Worm (Caenorhabditis elegans) whole organism, early embryonic: ENCODE measurements around the gene F48F7.6.

Source experiments
- B0310.2 ChIP-seq: sonication (generic microtip); optimal IDR thresholded peaks from 2 replicates; lab custom pipeline; 2016; ENCODE audit warnings: mild to moderate bottlenecking, missing genetic modification characterization, missing compliant biosample characterization
- F13C5.2 ChIP-seq: sonication (generic microtip); optimal IDR thresholded peaks from 2 replicates; lab custom pipeline; 2017; ENCODE audit warnings: mild to moderate bottlenecking, missing genetic modification characterization, inconsistent platforms, missing compliant biosample characterization
- aly-1 ChIP-seq: sonication (generic microtip); optimal IDR thresholded peaks from 2 replicates; lab custom pipeline; 2016; ENCODE audit warnings: missing genetic modification characterization, missing compliant biosample characterization
- ama-1 ChIP-seq: fragments of 150-350 bp; optimal IDR thresholded peaks from 2 replicates; lab custom pipeline; 2014
- ceh-13 ChIP-seq: fragments of 200-800 bp; sonication (Bioruptor generic); optimal IDR thresholded peaks from 2 replicates; lab custom pipeline; 2018; ENCODE audit warnings: mild to moderate bottlenecking, missing genetic modification characterization, missing compliant biosample characterization
- ceh-36 ChIP-seq: sonication (generic microtip); optimal IDR thresholded peaks from 2 replicates; lab custom pipeline; 2016; ENCODE audit warnings: missing genetic modification characterization, inconsistent platforms, missing compliant biosample characterization
- ets-7 ChIP-seq: sonication (generic microtip); optimal IDR thresholded peaks from 2 replicates; lab custom pipeline; 2016; ENCODE audit warnings: missing genotype, missing genetic modification characterization, missing compliant biosample characterization
- flt-1 ChIP-seq: fragments of 200-800 bp; sonication (Bioruptor generic); IDR thresholded peaks from 2 replicates; pipeline ENCODE4 v1.3.6; 2022; ENCODE audit warnings: missing genetic modification characterization, missing compliant biosample characterization
- hmbx-1 ChIP-seq: sonication (generic microtip); optimal IDR thresholded peaks from 2 replicates; lab custom pipeline; 2016; ENCODE audit warnings: mild to moderate bottlenecking, missing genetic modification characterization, missing compliant biosample characterization
- hmg-4 ChIP-seq: fragments of 200-800 bp; sonication (Bioruptor generic); optimal IDR thresholded peaks from 2 replicates; lab custom pipeline; 2018; ENCODE audit warnings: mild to moderate bottlenecking, missing genetic modification characterization, missing compliant biosample characterization
- hnd-1 ChIP-seq: sonication (generic microtip); optimal IDR thresholded peaks from 2 replicates; lab custom pipeline; 2016; ENCODE audit warnings: missing genetic modification characterization, missing compliant biosample characterization
- pes-1 ChIP-seq: fragments of 200-800 bp; sonication (Bioruptor generic); IDR thresholded peaks from 2 replicates; pipeline ENCODE4 v1.3.6; 2022; ENCODE audit warnings: missing genetic modification reagents, missing genetic modification characterization, missing compliant biosample characterization
- scrt-1 ChIP-seq: fragments of 200-800 bp; sonication (Bioruptor generic); IDR thresholded peaks from 2 replicates; pipeline ENCODE4 v1.3.6; 2022; ENCODE audit warnings: missing genetic modification characterization, missing compliant biosample characterization
- sea-1 ChIP-seq: fragments of 200-800 bp; sonication (Bioruptor generic); conservative IDR thresholded peaks from 2 replicates; pipeline ENCODE4 v1.3.6; 2022; ENCODE audit warnings: missing genetic modification characterization, missing compliant biosample characterization
- tbx-11 ChIP-seq: fragments of 200-800 bp; sonication (Bioruptor generic); IDR thresholded peaks from 2 replicates; pipeline ENCODE4 v1.3.6; 2022; ENCODE audit warnings: missing genetic modification characterization, missing compliant biosample characterization
- tbx-37 ChIP-seq: fragments of 200-800 bp; sonication (Bioruptor generic); conservative IDR thresholded peaks from 2 replicates; pipeline ENCODE4 v1.3.6; 2022; ENCODE audit warnings: missing genetic modification reagents, missing genetic modification characterization, missing compliant biosample characterization
- tra-4 ChIP-seq: sonication (generic microtip); optimal IDR thresholded peaks from 2 replicates; lab custom pipeline; 2017; ENCODE audit warnings: missing genetic modification characterization, missing compliant biosample characterization

Gene F48F7.6

ce11 chrX:14015366-14015765 is 37.7 kb downstream of the F48F7.6 start, which contains the start of gene C04C11.25:
C04C11.25 (minus strand) TSS chrX:14015466.
- no peak for TF ChIP-seq ceh-13 (GFP tag; lab: Kevin White, UChicago)
- TF ChIP-seq tbx-11 (GFP tag; lab: Robert Waterston, UW) = no peak
- TF ChIP-seq B0310.2 (tag; lab: Kevin White, UChicago) = no peak
- no peak for TF ChIP-seq scrt-1 (GFP tag; lab: Robert Waterston, UW)
- no peak for TF ChIP-seq hmg-4 (GFP tag; lab: Kevin White, UChicago)

- TF ChIP-seq ceh-36 (tag; lab: Kevin White, UChicago) (peak; percentile 79), ama-1 (lab: Kevin White, UChicago) (no peak), sea-1 (peak; percentile 84), ets-7 (tag; lab: Kevin White, UChicago) (peak; percentile 51), pes-1 (GFP tag; lab: Robert Waterston, UW) (peak; percentile 86), scrt-1 (GFP tag; lab: Robert Waterston, UW) (peak; percentile 85), hnd-1 (tag; lab: Kevin White, UChicago) (peak; percentile 73), tbx-11 (GFP tag; lab: Robert Waterston, UW) (peak; percentile 84), hmg-4 (GFP tag; lab: Kevin White, UChicago) (peak; percentile 79), B0310.2 (tag; lab: Kevin White, UChicago) (peak; percentile 54), tra-4 (tag; lab: Kevin White, UChicago) (peak; percentile 60), aly-1 (tag; lab: Kevin White, UChicago) (peak; percentile 69), tbx-37 (peak; percentile 66), F13C5.2 (tag; lab: Kevin White, UChicago) (peak; percentile 79), flt-1 (peak; percentile 83), ceh-13 (GFP tag; lab: Kevin White, UChicago) (peak; percentile 78), hmbx-1 (tag; lab: Kevin White, UChicago) (peak; percentile 49)
Measured at ce11 chrX:14015808-14016207, 38.2 kb downstream of the F48F7.6 start.

- peak; percentile 63 for TF ChIP-seq hmg-4 (GFP tag; lab: Kevin White, UChicago)
- TF ChIP-seq aly-1 (tag; lab: Kevin White, UChicago) = no peak
- TF ChIP-seq scrt-1 (GFP tag; lab: Robert Waterston, UW) = no peak
- no peak for TF ChIP-seq ceh-13 (GFP tag; lab: Kevin White, UChicago)
- peak; percentile 33 for TF ChIP-seq F13C5.2 (tag; lab: Kevin White, UChicago)
Measured at ce11 chrX:14016698-14017097, 39.1 kb downstream of the F48F7.6 start.

- TF ChIP-seq aly-1 (tag; lab: Kevin White, UChicago) (no peak), hmbx-1 (tag; lab: Kevin White, UChicago) (no peak), tbx-11 (GFP tag; lab: Robert Waterston, UW) (no peak), F13C5.2 (tag; lab: Kevin White, UChicago) (no peak), tra-4 (tag; lab: Kevin White, UChicago) (no peak), ets-7 (tag; lab: Kevin White, UChicago) (no peak), ceh-36 (tag; lab: Kevin White, UChicago) (no peak), pes-1 (GFP tag; lab: Robert Waterston, UW) (no peak), tbx-37 (no peak), ceh-13 (GFP tag; lab: Kevin White, UChicago) (no peak), scrt-1 (GFP tag; lab: Robert Waterston, UW) (no peak), B0310.2 (tag; lab: Kevin White, UChicago) (no peak), hnd-1 (tag; lab: Kevin White, UChicago) (no peak), ama-1 (lab: Kevin White, UChicago) (no peak), sea-1 (no peak), hmg-4 (GFP tag; lab: Kevin White, UChicago) (no peak)
Measured at ce11 chrX:14020290-14020689, 42.7 kb downstream of the F48F7.6 start, which contains the start of gene C04C11.1. C04C11.1 (plus strand) TSS chrX:14020590.

ce11 chrX:14024400-14024953 is 46.8 kb downstream of the F48F7.6 start:
- no peak for TF ChIP-seq flt-1
- no peak for TF ChIP-seq ets-7 (tag; lab: Kevin White, UChicago)
- TF ChIP-seq aly-1 (tag; lab: Kevin White, UChicago) = no peak
- no peak for TF ChIP-seq F13C5.2 (tag; lab: Kevin White, UChicago)
- TF ChIP-seq ceh-36 (tag; lab: Kevin White, UChicago) = no peak
- TF ChIP-seq hmg-4 (GFP tag; lab: Kevin White, UChicago) = peak; percentile 20

ce11 chrX:14026893-14027292 is 49.3 kb downstream of the F48F7.6 start:
- TF ChIP-seq hnd-1 (tag; lab: Kevin White, UChicago) (no peak), hmg-4 (GFP tag; lab: Kevin White, UChicago) (peak; percentile 70), ceh-36 (tag; lab: Kevin White, UChicago) (no peak), flt-1 (no peak), sea-1 (peak; percentile 58; the same call in 1 of the 2 replicates), aly-1 (tag; lab: Kevin White, UChicago) (peak; percentile 67), hmbx-1 (tag; lab: Kevin White, UChicago) (no peak), B0310.2 (tag; lab: Kevin White, UChicago) (no peak), tbx-37 (no peak), tbx-11 (GFP tag; lab: Robert Waterston, UW) (no peak), ets-7 (tag; lab: Kevin White, UChicago) (peak; percentile 29), scrt-1 (GFP tag; lab: Robert Waterston, UW) (no peak)

- no peak for TF ChIP-seq flt-1
- TF ChIP-seq hmg-4 (GFP tag; lab: Kevin White, UChicago) = no peak
- no peak for TF ChIP-seq pes-1 (GFP tag; lab: Robert Waterston, UW)
- no peak for TF ChIP-seq hnd-1 (tag; lab: Kevin White, UChicago)
- TF ChIP-seq ets-7 (tag; lab: Kevin White, UChicago) = no peak
- no peak for TF ChIP-seq ama-1 (lab: Kevin White, UChicago)
- no peak for TF ChIP-seq ceh-13 (GFP tag; lab: Kevin White, UChicago)
- TF ChIP-seq ceh-36 (tag; lab: Kevin White, UChicago) = no peak
- no peak for TF ChIP-seq hmbx-1 (tag; lab: Kevin White, UChicago)
- no peak for TF ChIP-seq B0310.2 (tag; lab: Kevin White, UChicago)
- no peak for TF ChIP-seq aly-1 (tag; lab: Kevin White, UChicago)
- TF ChIP-seq F13C5.2 (tag; lab: Kevin White, UChicago) = no peak
- no peak for TF ChIP-seq tra-4 (tag; lab: Kevin White, UChicago)
- TF ChIP-seq sea-1 = no peak
- TF ChIP-seq tbx-37 = no peak
- no peak for TF ChIP-seq tbx-11 (GFP tag; lab: Robert Waterston, UW)
- TF ChIP-seq scrt-1 (GFP tag; lab: Robert Waterston, UW) = no peak
Measured at ce11 chrX:14028492-14028891, 50.9 kb downstream of the F48F7.6 start.
